Fruit fly (Drosophila melanogaster): ENCODE data around the gene CG17549.
A peak's percentile ranks its signal among the peaks of the same experiment; 100 is the strongest.

Gene CG17549

DNA sequence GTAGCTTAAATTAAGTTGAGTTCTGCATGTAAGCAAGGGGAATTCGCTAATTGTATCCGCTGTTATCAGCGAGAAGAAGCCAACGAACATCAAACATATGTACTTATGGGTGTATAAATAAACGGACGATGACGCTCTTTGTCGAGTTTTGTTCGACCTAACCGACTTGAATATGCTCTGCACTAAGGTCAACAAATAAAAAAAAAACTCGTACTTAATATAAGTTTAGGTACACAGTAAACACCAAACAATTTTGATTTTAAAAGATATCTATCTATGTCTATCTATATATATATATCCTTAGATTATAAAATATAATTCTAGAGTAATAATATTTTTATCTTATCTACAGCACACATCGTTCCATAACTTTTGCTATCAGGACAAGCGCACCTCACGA is 25.3 kb downstream of the CG17549 start:
- TF ChIP-seq fd59A (GFP tag; optimal IDR thresholded peaks at IDR 0.05) (peak; percentile 38), salr (GFP tag; optimal IDR thresholded peaks at IDR 0.05) (peak; percentile 1 to 33), CG8119 (GFP tag; IDR thresholded peaks at IDR 0.05) (peak; percentile 35; the same call in 1 of the 3 replicates), Ets96B (tag; optimal IDR thresholded peaks at IDR 0.05) (peak; percentile 38), dac (GFP tag; optimal IDR thresholded peaks at IDR 0.05) (no peak), CG32006 (GFP tag; optimal IDR thresholded peaks at IDR 0.05) (peak; percentile 69), CG8632 (GFP tag; optimal IDR thresholded peaks at IDR 0.05) (peak; percentile 71), ss (GFP tag; optimal IDR thresholded peaks at IDR 0.05) (peak in 1 of 2 experiments; percentile 58), CG6792 (GFP tag; optimal IDR thresholded peaks at IDR 0.05) (peak; percentile 49), CG6808 (GFP tag; optimal IDR thresholded peaks at IDR 0.05) (peak; percentile 63), CG4318 (GFP tag; optimal IDR thresholded peaks at IDR 0.05) (peak; percentile 31), CG31627 (GFP tag; optimal IDR thresholded peaks at IDR 0.05) (peak; percentile 38), CG9139 (GFP tag; optimal IDR thresholded peaks at IDR 0.05) (peak; percentile 14), Lpt (GFP tag; optimal IDR thresholded peaks at IDR 0.05) (no peak), dsx (GFP tag; optimal IDR thresholded peaks at IDR 0.05; ENCODE audit: poor library complexity, severe bottlenecking) (peak; percentile 49), esn (GFP tag; optimal IDR thresholded peaks at IDR 0.05) (peak; percentile 62), CG1621 (tag; optimal IDR thresholded peaks at IDR 0.05) (peak; percentile 20), CG6163 (GFP tag; IDR thresholded peaks at IDR 0.05) (peak; percentile 73), Eip75B (GFP tag; optimal IDR thresholded peaks at IDR 0.05) (peak; percentile 33), Eip93F (GFP tag; optimal IDR thresholded peaks at IDR 0.05) (no peak), net (GFP tag; optimal IDR thresholded peaks at IDR 0.05) (peak; percentile 47), Smox (GFP tag; optimal IDR thresholded peaks at IDR 0.05) (peak; percentile 58), svp (GFP tag) (peak; percentile 89), eg (GFP tag; IDR thresholded peaks at IDR 0.05) (peak; percentile 55; the same call in 2 of the 3 replicates), CG6276 (GFP tag; optimal IDR thresholded peaks at IDR 0.05) (peak; percentile 27), Hr4 (GFP tag; optimal IDR thresholded peaks at IDR 0.05) (peak; percentile 61), CG10631 (GFP tag; optimal IDR thresholded peaks at IDR 0.05) (peak; percentile 67), CG16779 (tag; optimal IDR thresholded peaks at IDR 0.05) (peak; percentile 30), Hr39 (GFP tag; optimal IDR thresholded peaks at IDR 0.05) (peak; percentile 46), fd85E (GFP tag; optimal IDR thresholded peaks at IDR 0.05) (no peak), Eip78C (GFP tag) (peak; percentile 90), Met (GFP tag; optimal IDR thresholded peaks at IDR 0.05) (peak; percentile 54), OdsH (GFP tag; optimal IDR thresholded peaks at IDR 0.05) (peak; percentile 75), CG10669 (GFP tag; optimal IDR thresholded peaks at IDR 0.05) (peak; percentile 57), cyc (GFP tag; optimal IDR thresholded peaks at IDR 0.05) (peak; percentile 51), topi (GFP tag; optimal IDR thresholded peaks at IDR 0.05) (peak; percentile 55), vri (GFP tag; optimal IDR thresholded peaks at IDR 0.05) (peak; percentile 64), fkh (GFP tag; optimal IDR thresholded peaks at IDR 0.05) (peak; percentile 54), CG3919 (GFP tag; optimal IDR thresholded peaks at IDR 0.05) (peak; percentile 65), CG6854 (GFP tag; optimal IDR thresholded peaks at IDR 0.05) (peak; percentile 14), Ets21C (GFP tag; optimal IDR thresholded peaks at IDR 0.05) (no peak), Hr38 (GFP tag; optimal IDR thresholded peaks at IDR 0.05) (no peak), CG34406 (GFP tag; optimal IDR thresholded peaks at IDR 0.05) (peak; percentile 69), CG11762 (GFP tag; optimal IDR thresholded peaks at IDR 0.05; ENCODE audit: insufficient read depth) (peak; percentile 51), Blimp-1 (GFP tag; optimal IDR thresholded peaks at IDR 0.05) (peak; percentile 0), Gug (GFP tag; IDR thresholded peaks at IDR 0.05) (peak; percentile 46), achi (GFP tag; optimal IDR thresholded peaks at IDR 0.05) (peak; percentile 65), spab (GFP tag; optimal IDR thresholded peaks at IDR 0.05) (peak; percentile 56), CG8319 (GFP tag; optimal IDR thresholded peaks at IDR 0.05) (no peak), CG7368 (GFP tag; optimal IDR thresholded peaks at IDR 0.05) (peak; percentile 41), lz (GFP tag; optimal IDR thresholded peaks at IDR 0.05) (peak; percentile 45), Sox102F (GFP tag; optimal IDR thresholded peaks at IDR 0.05) (peak; percentile 59)
